Fruit fly (Drosophila melanogaster): ENCODE results near the gene PIG-F.
A peak's percentile ranks its signal among the peaks of the same experiment; 100 is the strongest.

Gene PIG-F

DNA sequence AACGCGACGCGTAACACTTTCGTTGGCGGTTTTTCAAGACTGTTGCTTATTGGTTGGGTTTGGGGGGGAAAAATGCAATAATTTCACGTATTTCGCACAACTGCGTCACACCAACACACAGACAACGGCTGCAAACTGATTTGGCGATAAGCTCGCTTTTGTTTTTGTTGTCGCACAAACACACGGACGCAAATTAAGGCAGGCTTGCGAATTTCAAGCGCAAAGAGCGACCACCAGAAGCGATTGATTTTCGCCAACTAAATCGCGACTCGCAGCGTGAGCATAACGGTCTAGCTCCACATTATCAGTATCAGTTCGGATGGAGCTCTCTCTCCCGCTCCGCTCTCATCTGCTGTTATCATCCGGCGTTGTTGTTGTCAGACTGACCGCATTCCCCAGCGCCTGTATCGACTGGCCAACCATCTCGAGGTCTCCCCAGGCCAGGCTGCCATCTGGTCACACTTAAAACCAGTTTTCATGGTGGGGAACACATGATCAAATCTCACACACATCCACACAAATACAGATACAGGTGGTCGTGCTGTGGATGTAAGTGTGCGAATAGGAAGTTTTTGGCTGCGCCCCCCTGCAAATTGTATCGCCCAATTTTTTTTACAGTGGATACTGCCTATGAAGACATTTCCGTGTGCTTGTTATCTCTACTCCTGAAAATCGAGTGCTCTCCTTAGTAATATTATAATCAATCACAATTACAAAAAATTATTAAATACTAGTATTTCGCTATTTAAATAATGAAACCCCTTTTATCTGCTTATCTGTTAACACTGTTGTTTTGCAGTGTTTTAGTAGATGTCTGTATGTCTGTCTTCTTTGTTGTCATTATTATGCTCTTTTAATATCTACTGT, 20.7 kb downstream of the PIG-F start (continued):
- peak; percentile 46 for TF ChIP-seq az2 (GFP tag; optimal IDR thresholded peaks at IDR 0.05)
- TF ChIP-seq NK7.1 (GFP tag; optimal IDR thresholded peaks at IDR 0.05) = no peak
- TF ChIP-seq Dfd (GFP tag; optimal IDR thresholded peaks at IDR 0.05) = no peak
- TF ChIP-seq Max (GFP tag; optimal IDR thresholded peaks at IDR 0.05) = peak; percentile 32
- no peak; the same call in 1 of the 2 replicates for TF ChIP-seq onecut (GFP tag; IDR thresholded peaks at IDR 0.05)
- no peak for TF ChIP-seq slou (GFP tag; optimal IDR thresholded peaks at IDR 0.05)
- TF ChIP-seq NFAT (GFP tag; IDR thresholded peaks at IDR 0.05) = peak; percentile 79
- TF ChIP-seq tll (GFP tag; optimal IDR thresholded peaks at IDR 0.05) = no peak
- peak in 1 of 2 experiments; percentile 66 for TF ChIP-seq eve (GFP tag; optimal IDR thresholded peaks at IDR 0.05)
- no peak for TF ChIP-seq chif (GFP tag; optimal IDR thresholded peaks at IDR 0.05)
- TF ChIP-seq CG17568 (GFP tag; optimal IDR thresholded peaks at IDR 0.05) = no peak
- TF ChIP-seq CG18011 (GFP tag; optimal IDR thresholded peaks at IDR 0.05) = peak; percentile 32
- TF ChIP-seq ap (GFP tag; IDR thresholded peaks at IDR 0.05) = peak; percentile 34; the same call in 1 of the 2 replicates
- TF ChIP-seq Aef1 (GFP tag; IDR thresholded peaks at IDR 0.05) = peak; percentile 61; the same call in 2 of the 3 replicates
- TF ChIP-seq CrebB (tag; optimal IDR thresholded peaks at IDR 0.05) = peak; percentile 22
- TF ChIP-seq CG4282 (GFP tag; optimal IDR thresholded peaks at IDR 0.05) = no peak
- TF ChIP-seq CG7556 (GFP tag; optimal IDR thresholded peaks at IDR 0.05) = peak; percentile 42
- TF ChIP-seq jumu (GFP tag; optimal IDR thresholded peaks at IDR 0.05) = no peak
- peak; percentile 53; the same call in 1 of the 3 replicates for TF ChIP-seq CG2889 (GFP tag; IDR thresholded peaks at IDR 0.05)
- no peak for TF ChIP-seq Doc2 (GFP tag; IDR thresholded peaks at IDR 0.05)
- TF ChIP-seq ato (GFP tag; IDR thresholded peaks at IDR 0.05; ENCODE audit: partially characterized antibody) = no peak
- no peak for TF ChIP-seq nerfin-1 (tag; optimal IDR thresholded peaks at IDR 0.05)
- TF ChIP-seq CG11560 (tag; IDR thresholded peaks at IDR 0.05) = no peak
- TF ChIP-seq eyg (GFP tag; optimal IDR thresholded peaks at IDR 0.05) = no peak
- peak; percentile 59 for TF ChIP-seq mirr (GFP tag; optimal IDR thresholded peaks at IDR 0.05)
- TF ChIP-seq pita (GFP tag; optimal IDR thresholded peaks at IDR 0.05) = no peak
- peak; percentile 29; the same call in 1 of the 2 replicates for TF ChIP-seq ssp (GFP tag; IDR thresholded peaks at IDR 0.05)
- TF ChIP-seq lilli (GFP tag; optimal IDR thresholded peaks at IDR 0.05) = peak; percentile 79
- 0 out of 2 replicates have a peak, but pooled peaks have one; percentile 54 for TF ChIP-seq seq (GFP tag; IDR thresholded peaks at IDR 0.05)
- no peak for TF ChIP-seq HmgD (GFP tag; optimal IDR thresholded peaks at IDR 0.05)
- no peak for TF ChIP-seq Spps (tag; optimal IDR thresholded peaks at IDR 0.05)
- peak; percentile 7 for TF ChIP-seq fd96Cb (tag; optimal IDR thresholded peaks at IDR 0.05)
- no peak for TF ChIP-seq CG14965 (GFP tag; optimal IDR thresholded peaks at IDR 0.05; ENCODE audit: borderline replicate concordance)
- TF ChIP-seq bsh (GFP tag; optimal IDR thresholded peaks at IDR 0.05) = peak in 1 of 2 experiments; percentile 16
- TF ChIP-seq Sry-β (GFP tag; optimal IDR thresholded peaks at IDR 0.05) = no peak
- peak in 1 of 2 experiments; percentile 3 for TF ChIP-seq insv (GFP tag; optimal IDR thresholded peaks at IDR 0.05)
- no peak for TF ChIP-seq salm (tag; optimal IDR thresholded peaks at IDR 0.05)
- TF ChIP-seq CG17385 (GFP tag; optimal IDR thresholded peaks at IDR 0.05) = peak; percentile 43
- peak; percentile 71 to 79 for TF ChIP-seq Trl (optimal IDR thresholded peaks at IDR 0.05)
- no peak for TF ChIP-seq Trl (GFP tag; optimal IDR thresholded peaks at IDR 0.05)
- no peak for TF ChIP-seq bowl (GFP tag; IDR thresholded peaks at IDR 0.05)
- peak; percentile 68 for TF ChIP-seq CoRest (tag; optimal IDR thresholded peaks at IDR 0.05)
- no peak for TF ChIP-seq CG11456 (GFP tag; IDR thresholded peaks at IDR 0.05)
- TF ChIP-seq CG7271 (tag; optimal IDR thresholded peaks at IDR 0.05) = no peak
- TF ChIP-seq Hr39 (optimal IDR thresholded peaks at IDR 0.05) = no peak
- peak; percentile 67; the same call in 2 of the 3 replicates for TF ChIP-seq ci (GFP tag; IDR thresholded peaks at IDR 0.05)
- no peak for TF ChIP-seq CG6654 (GFP tag; optimal IDR thresholded peaks at IDR 0.05)
- TF ChIP-seq nau (GFP tag; optimal IDR thresholded peaks at IDR 0.05) = no peak
- TF ChIP-seq tgo (GFP tag; IDR thresholded peaks at IDR 0.05) = peak; percentile 72; the same call in 2 of the 3 replicates

All from whole organism, embryonic.